Worm (Caenorhabditis elegans) whole organism, L3 larva: ENCODE results near the gene chat-1.

ENCODE experiments used
- R02D3.7 ChIP-seq: fragments of 150-350 bp; optimal IDR thresholded peaks from 2 replicates; lab custom pipeline; 2014; ENCODE audit warnings: missing biosample characterization, missing genetic modification characterization
- ZK546.5 ChIP-seq: sonication (generic microtip); optimal IDR thresholded peaks from 2 replicates; lab custom pipeline; 2017; ENCODE audit warnings: missing biosample characterization, missing genetic modification characterization
- aly-2 ChIP-seq: fragments of 150-350 bp; optimal IDR thresholded peaks from 2 replicates; lab custom pipeline; 2014; ENCODE audit warnings: missing biosample characterization, missing genetic modification characterization
- ama-1 ChIP-seq: fragments of 150-350 bp; optimal IDR thresholded peaks from 2 replicates; lab custom pipeline; 2018
- ceh-16 ChIP-seq: sonication (generic microtip); optimal IDR thresholded peaks from 2 replicates; lab custom pipeline; 2017; ENCODE audit warnings: missing biosample characterization, missing genetic modification characterization
- ceh-28 ChIP-seq: fragments of 150-350 bp; optimal IDR thresholded peaks from 2 replicates; lab custom pipeline; 2014; ENCODE audit warnings: missing biosample characterization, missing genetic modification reagents, missing genetic modification characterization
- ceh-82 ChIP-seq: fragments of 150-350 bp; optimal IDR thresholded peaks from 2 replicates; lab custom pipeline; 2014; ENCODE audit warnings: missing biosample characterization, missing genetic modification characterization
- ceh-9 ChIP-seq: sonication (generic microtip); optimal IDR thresholded peaks from 2 replicates; lab custom pipeline; 2018; ENCODE audit warnings: missing biosample characterization, missing genetic modification characterization
- daf-12 ChIP-seq: fragments of 150-350 bp; optimal IDR thresholded peaks from 2 replicates; lab custom pipeline; 2014; ENCODE audit warnings: missing biosample characterization, missing genetic modification reagents, missing genetic modification characterization
- egl-27 ChIP-seq: sonication (generic microtip); optimal IDR thresholded peaks from 4 replicates; lab custom pipeline; 2017; ENCODE audit warnings: missing biosample characterization, missing genetic modification reagents, missing genetic modification characterization
- egl-5 ChIP-seq: fragments of 150-350 bp; optimal IDR thresholded peaks from 2 replicates; lab custom pipeline; 2017; ENCODE audit warnings: missing biosample characterization, missing genetic modification reagents, missing genetic modification characterization, inconsistent platforms
- elt-1 ChIP-seq: fragments of 150-350 bp; optimal IDR thresholded peaks from 2 replicates; lab custom pipeline; 2014; ENCODE audit warnings: missing biosample characterization, missing genetic modification characterization
- elt-2 ChIP-seq: sonication (generic microtip); optimal IDR thresholded peaks from 2 replicates; lab custom pipeline; 2016; ENCODE audit warnings: missing genetic modification reagents, mild to moderate bottlenecking, missing genetic modification characterization, missing compliant biosample characterization
- elt-3 ChIP-seq, 3 experiments: fragments of 150-350 bp in 1 of 3; sonication (generic microtip) in 2 of 3; optimal IDR thresholded peaks; 2 replicates in 2 of 3; 4 replicates in 1 of 3; lab custom pipeline; 2014 to 2017; ENCODE audit warnings: missing biosample characterization in 3 of 3, missing genetic modification characterization in 3 of 3
- eor-1 ChIP-seq, 2 experiments: fragments of 150-350 bp; optimal IDR thresholded peaks; 2 replicates each; lab custom pipeline; 2014 to 2018; ENCODE audit warnings: missing biosample characterization in 2 of 2, missing genetic modification characterization in 2 of 2
- fkh-10 ChIP-seq: sonication (generic microtip); optimal IDR thresholded peaks from 2 replicates; lab custom pipeline; 2017; ENCODE audit warnings: missing biosample characterization, missing genetic modification reagents, missing genetic modification characterization
- fkh-2 ChIP-seq: fragments of 150-350 bp; optimal IDR thresholded peaks from 2 replicates; lab custom pipeline; 2014; ENCODE audit warnings: missing biosample characterization, missing genetic modification reagents, missing genetic modification characterization
- fos-1 ChIP-seq: fragments of 150-350 bp; optimal IDR thresholded peaks from 2 replicates; lab custom pipeline; 2014; ENCODE audit warnings: missing biosample characterization, missing genetic modification characterization
- hmg-11 ChIP-seq: sonication (generic microtip); optimal IDR thresholded peaks from 2 replicates; lab custom pipeline; 2016; ENCODE audit warnings: missing genetic modification characterization, missing compliant biosample characterization
- jun-1 ChIP-seq: fragments of 150-350 bp; optimal IDR thresholded peaks from 2 replicates; lab custom pipeline; 2014; ENCODE audit warnings: missing biosample characterization, missing genetic modification reagents, missing genetic modification characterization
- lin-15B ChIP-seq: fragments of 150-350 bp; optimal IDR thresholded peaks from 2 replicates; lab custom pipeline; 2014; ENCODE audit warnings: missing biosample characterization, missing genetic modification characterization
- lin-39 ChIP-seq: fragments of 150-350 bp; optimal IDR thresholded peaks from 2 replicates; lab custom pipeline; 2018; ENCODE audit warnings: missing biosample characterization, missing genetic modification reagents, missing genetic modification characterization
- lsy-12 ChIP-seq: sonication (generic microtip); optimal IDR thresholded peaks from 2 replicates; lab custom pipeline; 2016; ENCODE audit warnings: mild to moderate bottlenecking, missing genetic modification characterization, missing compliant biosample characterization
- mdl-1 ChIP-seq: fragments of 150-350 bp; optimal IDR thresholded peaks from 2 replicates; lab custom pipeline; 2014; ENCODE audit warnings: missing biosample characterization, missing genetic modification characterization
- mml-1 ChIP-seq: fragments of 150-350 bp; sonication (generic microtip); optimal IDR thresholded peaks from 3 replicates; lab custom pipeline; 2014; ENCODE audit warnings: missing biosample characterization, missing genetic modification characterization
- nfya-1 ChIP-seq: sonication (generic microtip); optimal IDR thresholded peaks from 2 replicates; lab custom pipeline; 2017; ENCODE audit warnings: missing genetic modification characterization, mild to moderate bottlenecking, missing compliant biosample characterization, antibody characterized with exemption, moderate library complexity; ENCODE audit not compliant: insufficient read depth
- nhr-11 ChIP-seq: fragments of 150-350 bp; optimal IDR thresholded peaks from 2 replicates; lab custom pipeline; 2014; ENCODE audit warnings: missing biosample characterization, missing genetic modification characterization
- nhr-12 ChIP-seq: fragments of 150-350 bp; optimal IDR thresholded peaks from 2 replicates; lab custom pipeline; 2014; ENCODE audit warnings: missing biosample characterization, missing genetic modification characterization
- nhr-23 ChIP-seq: fragments of 150-350 bp; optimal IDR thresholded peaks from 2 replicates; lab custom pipeline; 2014; ENCODE audit warnings: missing biosample characterization, missing genetic modification reagents, missing genetic modification characterization
- nhr-237 ChIP-seq: fragments of 150-350 bp; optimal IDR thresholded peaks from 2 replicates; lab custom pipeline; 2014; ENCODE audit warnings: missing biosample characterization, missing genetic modification characterization
- nhr-25 ChIP-seq: sonication (generic microtip); optimal IDR thresholded peaks from 2 replicates; lab custom pipeline; 2017; ENCODE audit warnings: missing biosample characterization, missing genetic modification characterization
- nhr-28 ChIP-seq: fragments of 150-350 bp; optimal IDR thresholded peaks from 2 replicates; lab custom pipeline; 2014; ENCODE audit warnings: missing biosample characterization, missing genetic modification characterization
- nhr-43 ChIP-seq: sonication (generic microtip); optimal IDR thresholded peaks from 2 replicates; lab custom pipeline; 2016; ENCODE audit warnings: mild to moderate bottlenecking, missing genetic modification characterization, missing compliant biosample characterization; ENCODE audit not compliant: poor library complexity, severe bottlenecking
- nhr-67 ChIP-seq: fragments of 150-350 bp; optimal IDR thresholded peaks from 2 replicates; lab custom pipeline; 2014; ENCODE audit warnings: missing biosample characterization, missing genetic modification characterization
- nhr-76 ChIP-seq: fragments of 150-350 bp; sonication (generic microtip); optimal IDR thresholded peaks from 5 replicates; lab custom pipeline; 2014; ENCODE audit warnings: missing biosample characterization, missing genetic modification characterization
- nhr-77 ChIP-seq: fragments of 150-350 bp; optimal IDR thresholded peaks from 2 replicates; lab custom pipeline; 2014; ENCODE audit warnings: missing biosample characterization, missing genetic modification characterization
- pha-4 ChIP-seq: fragments of 150-350 bp; optimal IDR thresholded peaks from 2 replicates; lab custom pipeline; 2014; ENCODE audit warnings: missing biosample characterization, missing genetic modification reagents, missing genetic modification characterization
- pqm-1 ChIP-seq: fragments of 150-350 bp; optimal IDR thresholded peaks from 2 replicates; lab custom pipeline; 2017; ENCODE audit warnings: missing biosample characterization, missing genetic modification characterization, inconsistent platforms
- sea-2 ChIP-seq: fragments of 150-350 bp; sonication (generic microtip); optimal IDR thresholded peaks from 4 replicates; lab custom pipeline; 2014; ENCODE audit warnings: missing biosample characterization, missing genetic modification reagents, missing genetic modification characterization
- skn-1 ChIP-seq: fragments of 150-350 bp; optimal IDR thresholded peaks from 2 replicates; lab custom pipeline; 2014; ENCODE audit warnings: missing biosample characterization, missing genetic modification characterization
- snpc-4 ChIP-seq: fragments of 150-350 bp; optimal IDR thresholded peaks from 2 replicates; lab custom pipeline; 2014; ENCODE audit warnings: missing biosample characterization, missing genetic modification characterization
- tbx-2 ChIP-seq: sonication (generic microtip); optimal IDR thresholded peaks from 2 replicates; lab custom pipeline; 2016; ENCODE audit warnings: mild to moderate bottlenecking, missing genetic modification characterization, missing compliant biosample characterization
- unc-39 ChIP-seq: sonication (generic microtip); optimal IDR thresholded peaks from 4 replicates; lab custom pipeline; 2017; ENCODE audit warnings: missing biosample characterization, missing genetic modification characterization
- unc-62 ChIP-seq: fragments of 150-350 bp; sonication (generic microtip); optimal IDR thresholded peaks from 4 replicates; lab custom pipeline; 2014; ENCODE audit warnings: missing biosample characterization, missing genetic modification reagents, missing genetic modification characterization
- zag-1 ChIP-seq: fragments of 150-350 bp; optimal IDR thresholded peaks from 2 replicates; lab custom pipeline; 2014; ENCODE audit warnings: missing biosample characterization, missing genetic modification characterization
- ztf-11 ChIP-seq: fragments of 150-350 bp; optimal IDR thresholded peaks from 2 replicates; lab custom pipeline; 2014; ENCODE audit warnings: missing biosample characterization, missing genetic modification characterization

Gene chat-1

DNA sequence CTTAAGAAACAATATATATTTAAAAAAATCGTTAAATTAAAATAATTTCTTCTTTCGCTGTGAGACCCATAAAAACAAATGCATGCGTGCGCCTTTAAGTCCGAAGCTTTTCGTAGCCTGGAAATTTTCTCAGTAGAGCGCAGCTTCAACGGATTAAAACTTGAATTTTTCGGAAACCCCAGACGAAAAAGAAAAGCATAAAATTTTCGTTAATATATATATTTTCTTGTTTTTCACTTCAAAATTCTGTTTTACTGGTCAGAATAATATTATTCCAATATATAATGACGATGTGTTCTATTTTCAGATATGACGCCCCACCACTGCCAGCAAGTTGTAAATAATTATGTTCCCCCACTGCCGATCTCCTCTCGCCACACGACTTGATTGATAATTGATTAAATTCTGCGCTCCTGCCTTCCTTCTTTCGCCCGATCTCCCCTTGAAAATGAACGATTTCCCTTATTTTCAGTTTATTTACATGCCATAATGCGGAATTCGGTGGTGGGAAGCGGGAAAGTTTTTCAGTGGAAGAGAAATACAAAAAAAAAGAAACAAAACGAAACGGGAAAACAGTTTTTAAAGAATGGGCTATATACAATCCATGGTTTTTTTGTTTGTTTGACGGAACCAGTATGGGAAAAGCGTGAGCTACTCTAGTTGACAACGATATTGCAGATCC, 21.1 kb downstream of the chat-1 start (continued):
- TF ChIP-seq daf-12 (tag; lab: Kevin White, UChicago) (no peak), nhr-43 (tag; lab: Kevin White, UChicago) (peak; percentile 65), hmg-11 (peak; percentile 9), R02D3.7 (no peak), skn-1 (tag; lab: Kevin White, UChicago) (no peak), ZK546.5 (tag; lab: Kevin White, UChicago) (no peak), nhr-12 (no peak), zag-1 (tag; lab: Kevin White, UChicago) (no peak)
- TF ChIP-seq, all 47 proteins: peak for 10

DNA sequence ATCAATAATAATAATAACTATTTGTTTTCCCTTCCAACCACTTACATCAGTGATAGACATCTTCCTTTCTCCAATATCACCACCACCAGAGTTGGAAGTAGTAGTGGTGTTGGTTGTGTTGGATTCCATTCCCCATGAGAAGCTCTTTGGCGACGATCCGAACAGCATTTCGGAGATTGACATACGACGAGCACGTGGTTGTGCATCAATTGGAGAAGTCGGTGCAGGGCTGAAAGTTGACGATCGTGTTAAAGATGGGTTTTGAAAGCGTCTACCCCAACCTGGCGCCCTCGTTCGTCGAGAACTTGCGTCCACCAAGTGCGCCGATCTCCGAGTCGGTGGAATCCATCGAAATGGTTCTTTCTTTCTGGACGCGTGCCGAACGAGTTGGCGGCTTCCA, 21.9 kb downstream of the chat-1 start:
- TF ChIP-seq nhr-11 (no peak), nhr-237 (tag; lab: Kevin White, UChicago) (no peak)

DNA sequence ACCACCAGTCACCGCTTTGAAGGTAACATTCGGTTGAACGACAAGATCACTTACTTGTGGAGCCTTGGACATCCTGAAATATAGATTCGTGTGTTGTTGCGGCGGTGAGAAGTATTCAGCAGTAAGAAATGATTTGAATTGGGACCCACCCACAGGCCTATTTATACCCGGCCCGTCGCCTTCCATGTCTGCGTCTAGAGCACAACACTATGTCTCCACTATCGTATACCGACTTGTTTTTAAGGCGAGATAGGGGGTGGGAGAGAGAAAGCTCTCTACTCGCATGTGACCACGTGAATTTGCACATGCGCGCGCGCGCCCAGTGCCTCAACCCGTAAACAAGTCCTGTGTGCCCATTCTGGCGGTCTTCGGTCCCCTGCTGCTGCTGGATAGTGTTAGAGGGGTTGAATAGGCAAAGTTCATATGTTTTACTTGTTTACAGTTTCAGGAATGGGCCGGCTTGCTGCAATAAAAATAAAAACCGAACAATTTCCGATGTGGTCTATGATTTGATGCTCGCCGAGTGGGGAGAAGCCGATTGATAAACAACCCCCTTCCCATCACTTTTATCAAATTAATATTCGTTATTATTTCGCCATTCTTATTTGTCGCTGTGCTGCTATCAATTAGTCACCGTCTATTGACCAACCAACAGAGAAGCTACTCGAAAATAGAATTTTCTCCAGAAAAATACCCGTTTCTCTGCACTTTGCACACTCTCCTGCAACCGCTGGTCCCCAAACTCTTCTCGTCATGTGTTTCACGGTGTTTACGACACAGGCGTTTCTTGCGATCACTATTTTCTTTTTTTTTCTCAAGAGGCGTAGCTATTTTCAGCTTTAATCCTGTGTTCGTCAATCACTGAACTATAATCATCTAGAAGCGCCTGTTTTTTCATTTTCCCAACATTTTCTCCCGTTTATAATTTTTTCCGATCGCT, 22.9 kb downstream of the chat-1 start:
- peak; percentile 25 for TF ChIP-seq egl-5 (tag; lab: Kevin White, UChicago)
- peak; percentile 52 for TF ChIP-seq snpc-4 (tag; lab: Kevin White, UChicago)
- TF ChIP-seq aly-2 (tag; lab: Kevin White, UChicago): no peak
- TF ChIP-seq nhr-76 (tag; lab: Kevin White, UChicago): no peak
- peak; percentile 74 for TF ChIP-seq nfya-1 (tag; lab: Kevin White, UChicago)
- TF ChIP-seq unc-62 (GFP tag; lab: Kevin White, UChicago): no peak
- TF ChIP-seq nhr-28 (tag; lab: Kevin White, UChicago): no peak
- no peak for TF ChIP-seq nhr-77 (tag; lab: Kevin White, UChicago)
- TF ChIP-seq unc-39: no peak
- no peak for TF ChIP-seq R02D3.7
- no peak for TF ChIP-seq ZK546.5 (tag; lab: Kevin White, UChicago)
- no peak for TF ChIP-seq sea-2 (GFP tag; lab: Kevin White, UChicago)
- no peak for TF ChIP-seq nhr-23 (tag; lab: Kevin White, UChicago)
- no peak for TF ChIP-seq lin-15B (tag; lab: Kevin White, UChicago)
- TF ChIP-seq nhr-43 (tag; lab: Kevin White, UChicago): peak; percentile 21
- no peak for TF ChIP-seq ceh-82
- TF ChIP-seq fkh-10: peak; percentile 88
- no peak for TF ChIP-seq tbx-2 (tag; lab: Kevin White, UChicago)
- peak; percentile 50 for TF ChIP-seq lsy-12 (tag; lab: Kevin White, UChicago)
- no peak for TF ChIP-seq fkh-2 (tag; lab: Kevin White, UChicago)
- TF ChIP-seq ceh-28: no peak
- peak; percentile 98 for TF ChIP-seq lin-39
- TF ChIP-seq hmg-11: peak; percentile 34
- TF ChIP-seq pqm-1 (tag; lab: Kevin White, UChicago): peak; percentile 17
- TF ChIP-seq elt-3 (tag; optimal IDR thresholded peaks at IDR 0.05; lab: Kevin White, UChicago): no peak
- TF ChIP-seq nhr-11: no peak
- no peak for TF ChIP-seq ceh-16 (tag; lab: Kevin White, UChicago)
- TF ChIP-seq jun-1 (tag; lab: Kevin White, UChicago): peak; percentile 11
- peak; percentile 83 for TF ChIP-seq mdl-1
- TF ChIP-seq elt-2 (tag; lab: Kevin White, UChicago): peak; percentile 69
- TF ChIP-seq zag-1 (tag; lab: Kevin White, UChicago): no peak
- no peak for TF ChIP-seq nhr-25 (tag; lab: Kevin White, UChicago)
- TF ChIP-seq nhr-237 (tag; lab: Kevin White, UChicago): no peak
- no peak for TF ChIP-seq eor-1 (tag; optimal IDR thresholded peaks at IDR 0.05; lab: Kevin White, UChicago)
- TF ChIP-seq elt-1 (tag; lab: Kevin White, UChicago): no peak
- no peak for TF ChIP-seq egl-27 (tag; lab: Kevin White, UChicago)
- no peak for TF ChIP-seq nhr-67 (tag; lab: Kevin White, UChicago)
- peak; percentile 88 for TF ChIP-seq pha-4 (tag; lab: Kevin White, UChicago)
- peak; percentile 82 for TF ChIP-seq ama-1
- TF ChIP-seq daf-12 (tag; lab: Kevin White, UChicago): no peak
- TF ChIP-seq fos-1: no peak
- TF ChIP-seq mml-1 (tag; lab: Kevin White, UChicago): peak; percentile 70
- no peak for TF ChIP-seq ztf-11 (tag; lab: Kevin White, UChicago)
- TF ChIP-seq ceh-9 (tag; lab: Kevin White, UChicago): no peak
- no peak for TF ChIP-seq nhr-12
- TF ChIP-seq skn-1 (tag; lab: Kevin White, UChicago): no peak
